Worm (Caenorhabditis elegans) whole organism, late embryonic: ENCODE data around the gene vha-1.

Experiments
- C38D4.7 ChIP-seq: fragments of 200-800 bp; sonication (Bioruptor generic); optimal IDR thresholded peaks from 2 replicates; lab custom pipeline; 2018; ENCODE audit warnings: mild to moderate bottlenecking, missing genetic modification characterization, moderate library complexity, missing compliant biosample characterization
- F13H6.1 ChIP-seq: sonication (generic microtip); optimal IDR thresholded peaks from 2 replicates; lab custom pipeline; 2016; ENCODE audit warnings: missing genetic modification characterization, missing compliant biosample characterization
- K09A11.1 ChIP-seq: sonication (generic microtip); optimal IDR thresholded peaks from 2 replicates; lab custom pipeline; 2017; ENCODE audit warnings: antibody characterized with exemption, mild to moderate bottlenecking, missing genetic modification characterization, missing compliant biosample characterization; ENCODE audit not compliant: insufficient read depth
- T23F11.4 ChIP-seq: fragments of 200-800 bp; sonication (Bioruptor generic); optimal IDR thresholded peaks from 2 replicates; lab custom pipeline; 2018; ENCODE audit warnings: mild to moderate bottlenecking, missing genetic modification characterization, missing compliant biosample characterization
- Y22D7AL.16 ChIP-seq: sonication (generic microtip); optimal IDR thresholded peaks from 2 replicates; lab custom pipeline; 2016; ENCODE audit warnings: missing genetic modification characterization, missing compliant biosample characterization
- ama-1 ChIP-seq: fragments of 150-350 bp; optimal IDR thresholded peaks from 2 replicates; lab custom pipeline; 2014
- ceh-14 ChIP-seq: sonication (generic microtip); optimal IDR thresholded peaks from 2 replicates; lab custom pipeline; 2016; ENCODE audit warnings: missing genotype, missing genetic modification characterization, missing compliant biosample characterization
- ceh-19 ChIP-seq: fragments of 200-800 bp; sonication (Bioruptor generic); optimal IDR thresholded peaks from 2 replicates; lab custom pipeline; 2018; ENCODE audit warnings: mild to moderate bottlenecking, missing genetic modification characterization, missing compliant biosample characterization
- ceh-24 ChIP-seq: sonication (generic microtip); optimal IDR thresholded peaks from 2 replicates; lab custom pipeline; 2016; ENCODE audit warnings: mild to moderate bottlenecking, missing genetic modification characterization, missing compliant biosample characterization
- ceh-30 ChIP-seq: fragments of 150-350 bp; optimal IDR thresholded peaks from 2 replicates; lab custom pipeline; 2014; ENCODE audit warnings: missing biosample characterization, missing genetic modification characterization
- ceh-31 ChIP-seq: sonication (generic microtip); optimal IDR thresholded peaks from 2 replicates; lab custom pipeline; 2016; ENCODE audit warnings: missing genetic modification characterization, missing compliant biosample characterization
- ceh-34 ChIP-seq: sonication (generic microtip); optimal IDR thresholded peaks from 2 replicates; lab custom pipeline; 2016; ENCODE audit warnings: mild to moderate bottlenecking, missing genetic modification characterization, missing compliant biosample characterization
- ceh-48 ChIP-seq: sonication (generic microtip); optimal IDR thresholded peaks from 2 replicates; lab custom pipeline; 2016; ENCODE audit warnings: missing genetic modification characterization, inconsistent platforms, missing compliant biosample characterization
- ceh-6 ChIP-seq: fragments of 200-800 bp; sonication (Bioruptor generic); optimal IDR thresholded peaks from 2 replicates; lab custom pipeline; 2018; ENCODE audit warnings: mild to moderate bottlenecking, missing genetic modification characterization, missing compliant biosample characterization
- ceh-9 ChIP-seq: sonication (generic microtip); optimal IDR thresholded peaks from 2 replicates; lab custom pipeline; 2016; ENCODE audit warnings: mild to moderate bottlenecking, missing genetic modification characterization, inconsistent platforms, missing compliant biosample characterization
- che-1 ChIP-seq: sonication (generic microtip); optimal IDR thresholded peaks from 2 replicates; lab custom pipeline; 2016; ENCODE audit warnings: mild to moderate bottlenecking, missing genetic modification characterization, missing compliant biosample characterization
- dmd-4 ChIP-seq: sonication (generic microtip); optimal IDR thresholded peaks from 2 replicates; lab custom pipeline; 2016; ENCODE audit warnings: borderline replicate concordance, missing genetic modification characterization, missing compliant biosample characterization
- elt-2 ChIP-seq: sonication (generic microtip); optimal IDR thresholded peaks from 2 replicates; lab custom pipeline; 2016; ENCODE audit warnings: missing genetic modification reagents, missing genetic modification characterization, missing compliant biosample characterization
- ets-4 ChIP-seq: sonication (generic microtip); optimal IDR thresholded peaks from 2 replicates; lab custom pipeline; 2016; ENCODE audit warnings: missing genetic modification characterization, missing compliant biosample characterization
- fkh-10 ChIP-seq: fragments of 150-350 bp; optimal IDR thresholded peaks from 2 replicates; lab custom pipeline; 2014; ENCODE audit warnings: missing biosample characterization, missing genetic modification reagents, missing genetic modification characterization
- fkh-6 ChIP-seq: sonication (generic microtip); optimal IDR thresholded peaks from 2 replicates; lab custom pipeline; 2016; ENCODE audit warnings: missing genetic modification characterization, missing compliant biosample characterization
- gmeb-2 ChIP-seq: sonication (generic microtip); optimal IDR thresholded peaks from 2 replicates; lab custom pipeline; 2016; ENCODE audit warnings: missing genetic modification characterization, inconsistent platforms, missing compliant biosample characterization
- hlh-13 ChIP-seq: fragments of 200-800 bp; sonication (Bioruptor generic); optimal IDR thresholded peaks from 2 replicates; lab custom pipeline; 2018; ENCODE audit warnings: mild to moderate bottlenecking, missing genetic modification characterization, missing compliant biosample characterization
- hlh-15 ChIP-seq: sonication (generic microtip); optimal IDR thresholded peaks from 2 replicates; lab custom pipeline; 2016; ENCODE audit warnings: missing genetic modification characterization, missing compliant biosample characterization
- hlh-6 ChIP-seq: sonication (generic microtip); optimal IDR thresholded peaks from 2 replicates; lab custom pipeline; 2016; ENCODE audit warnings: missing genotype, missing genetic modification characterization, missing compliant biosample characterization
- madf-2 ChIP-seq: sonication (generic microtip); optimal IDR thresholded peaks from 2 replicates; lab custom pipeline; 2017; ENCODE audit warnings: missing genetic modification characterization, missing compliant biosample characterization
- mec-3 ChIP-seq: sonication (generic microtip); optimal IDR thresholded peaks from 2 replicates; lab custom pipeline; 2016; ENCODE audit warnings: borderline replicate concordance, missing genetic modification characterization, missing compliant biosample characterization
- nfya-1 ChIP-seq: sonication (generic microtip); optimal IDR thresholded peaks from 2 replicates; lab custom pipeline; 2017; ENCODE audit warnings: missing genetic modification characterization, mild to moderate bottlenecking, missing compliant biosample characterization, antibody characterized with exemption, moderate library complexity
- npax-4 ChIP-seq: sonication (generic microtip); optimal IDR thresholded peaks from 2 replicates; lab custom pipeline; 2016; ENCODE audit warnings: missing genetic modification characterization, missing compliant biosample characterization
- pax-1 ChIP-seq: fragments of 150-350 bp; optimal IDR thresholded peaks from 2 replicates; lab custom pipeline; 2014; ENCODE audit warnings: missing biosample characterization, missing genetic modification characterization
- pha-2 ChIP-seq: sonication (generic microtip); optimal IDR thresholded peaks from 2 replicates; lab custom pipeline; 2017; ENCODE audit warnings: mild to moderate bottlenecking, missing genetic modification characterization, missing compliant biosample characterization
- pha-4 ChIP-seq: fragments of 150-350 bp; optimal IDR thresholded peaks from 2 replicates; lab custom pipeline; 2018; ENCODE audit warnings: missing biosample characterization, missing genetic modification reagents, missing genetic modification characterization
- pqm-1 ChIP-seq: sonication (generic microtip); optimal IDR thresholded peaks from 2 replicates; lab custom pipeline; 2016; ENCODE audit warnings: missing genetic modification characterization, missing compliant biosample characterization
- ref-2 ChIP-seq: sonication (generic microtip); optimal IDR thresholded peaks from 2 replicates; lab custom pipeline; 2016; ENCODE audit warnings: missing genetic modification characterization, missing compliant biosample characterization
- rnt-1 ChIP-seq: sonication (generic microtip); optimal IDR thresholded peaks from 2 replicates; lab custom pipeline; 2016; ENCODE audit warnings: missing genetic modification characterization, missing compliant biosample characterization
- sdc-2 ChIP-seq: sonication (generic microtip); optimal IDR thresholded peaks from 2 replicates; lab custom pipeline; 2016; ENCODE audit warnings: missing genotype, missing genetic modification characterization, missing compliant biosample characterization
- tbx-2 ChIP-seq: sonication (generic microtip); optimal IDR thresholded peaks from 2 replicates; lab custom pipeline; 2016; ENCODE audit warnings: missing genetic modification characterization, missing compliant biosample characterization
- tbx-7 ChIP-seq: sonication (generic microtip); optimal IDR thresholded peaks from 2 replicates; lab custom pipeline; 2016; ENCODE audit warnings: missing genotype, missing genetic modification characterization, missing compliant biosample characterization
- unc-55 ChIP-seq: sonication (generic microtip); optimal IDR thresholded peaks from 2 replicates; lab custom pipeline; 2017; ENCODE audit warnings: missing biosample characterization, missing genetic modification reagents, missing genetic modification characterization
- unc-86 ChIP-seq: sonication (generic microtip); optimal IDR thresholded peaks from 2 replicates; lab custom pipeline; 2016; ENCODE audit warnings: missing genetic modification characterization, missing compliant biosample characterization

vha-1 gene

DNA sequence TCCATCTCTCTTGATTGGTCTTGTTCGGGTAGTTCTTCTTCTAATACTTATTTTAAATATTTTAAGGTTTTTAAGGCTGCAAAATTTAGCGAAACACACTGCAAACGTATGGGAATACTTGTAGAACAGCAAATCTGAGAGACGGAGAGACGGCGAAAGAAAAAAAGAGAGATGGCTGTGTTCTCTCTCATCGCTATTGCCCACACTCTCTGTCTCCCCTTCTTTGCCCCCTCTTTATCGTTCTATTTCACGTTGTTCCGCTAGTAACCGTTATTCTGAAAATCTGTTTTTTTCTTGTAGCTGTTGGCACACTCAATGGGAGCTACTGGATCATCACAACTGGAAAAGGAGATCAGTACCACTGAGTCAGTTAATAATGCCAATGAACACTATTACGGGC is 4.7 kb upstream of the vha-1 start, which contains the start of gene usp-46:
Gene usp-46, plus strand, starts transcription at position 301 of the 400 bp plus-strand sequence.
- peak; percentile 16 for TF ChIP-seq ceh-31
- peak; percentile 43 for TF ChIP-seq pax-1
- no peak for TF ChIP-seq fkh-10
- TF ChIP-seq che-1 (tag; lab: Kevin White, UChicago): no peak

DNA sequence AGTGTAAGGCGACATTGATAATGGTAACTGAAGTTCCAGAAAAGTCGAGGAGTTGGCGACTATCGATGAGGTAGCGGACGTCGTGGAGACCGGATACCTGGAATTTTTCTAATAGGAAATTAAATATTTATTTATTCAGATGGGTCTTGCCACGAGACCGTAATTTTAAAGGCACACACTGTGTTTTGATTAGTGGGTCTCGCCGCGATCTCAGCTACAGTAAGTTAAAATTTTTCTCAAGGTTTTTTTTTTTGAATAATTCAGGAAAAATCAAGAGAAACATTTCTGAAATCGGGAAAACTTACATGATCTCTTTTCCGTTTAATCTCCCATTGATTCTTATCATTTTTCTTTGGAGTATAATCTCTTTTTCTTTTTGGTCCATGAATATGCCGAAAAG is 2.0 kb upstream of the vha-1 start:
- no peak for TF ChIP-seq madf-2 (tag; lab: Kevin White, UChicago)
- no peak for TF ChIP-seq tbx-2 (tag; lab: Kevin White, UChicago)
- no peak for TF ChIP-seq ceh-30
- TF ChIP-seq hlh-15: no peak
- TF ChIP-seq fkh-6 (tag; lab: Kevin White, UChicago): no peak
- TF ChIP-seq hlh-13 (GFP tag; lab: Kevin White, UChicago): no peak
- TF ChIP-seq sdc-2 (tag; lab: Kevin White, UChicago): no peak
- no peak for TF ChIP-seq unc-86
- TF ChIP-seq pha-4 (tag; lab: Kevin White, UChicago): no peak
- TF ChIP-seq mec-3 (tag; lab: Kevin White, UChicago): no peak
- TF ChIP-seq che-1 (tag; lab: Kevin White, UChicago): no peak
- TF ChIP-seq unc-55 (GFP tag; lab: Kevin White, UChicago): no peak
- TF ChIP-seq tbx-7 (tag; lab: Kevin White, UChicago): no peak
- TF ChIP-seq ceh-34 (tag; lab: Kevin White, UChicago): no peak
- no peak for TF ChIP-seq npax-4 (tag; lab: Kevin White, UChicago)
- TF ChIP-seq ama-1 (lab: Kevin White, UChicago): no peak
- TF ChIP-seq pqm-1 (tag; lab: Kevin White, UChicago): no peak
- no peak for TF ChIP-seq nfya-1 (tag; lab: Kevin White, UChicago)
- no peak for TF ChIP-seq ceh-14 (tag; lab: Kevin White, UChicago)
- TF ChIP-seq ceh-9 (tag; lab: Kevin White, UChicago): no peak

ce11 chrIII:9780254-9780653 is 800 bp upstream of the vha-1 start, which contains the start of gene sqv-3:
sqv-3 (minus strand) TSS chrIII:9780354.
- no peak for TF ChIP-seq gmeb-2 (tag; lab: Kevin White, UChicago)
- TF ChIP-seq ceh-6 (GFP tag; lab: Kevin White, UChicago): no peak
- TF ChIP-seq fkh-10: no peak
- TF ChIP-seq npax-4 (tag; lab: Kevin White, UChicago): no peak
- TF ChIP-seq ceh-34 (tag; lab: Kevin White, UChicago): no peak
- TF ChIP-seq C38D4.7 (GFP tag; lab: Kevin White, UChicago): no peak
- no peak for TF ChIP-seq F13H6.1 (tag; lab: Kevin White, UChicago)
- TF ChIP-seq ceh-19 (GFP tag; lab: Kevin White, UChicago): no peak
- TF ChIP-seq unc-86: no peak
- no peak for TF ChIP-seq K09A11.1
- TF ChIP-seq hlh-6 (tag; lab: Kevin White, UChicago): no peak
- TF ChIP-seq hlh-13 (GFP tag; lab: Kevin White, UChicago): no peak
- no peak for TF ChIP-seq dmd-4 (tag; lab: Kevin White, UChicago)
- no peak for TF ChIP-seq ref-2
- no peak for TF ChIP-seq ceh-48 (tag; lab: Kevin White, UChicago)
- no peak for TF ChIP-seq T23F11.4 (GFP tag; lab: Kevin White, UChicago)
- TF ChIP-seq ceh-9 (tag; lab: Kevin White, UChicago): no peak
- TF ChIP-seq ets-4 (tag; lab: Kevin White, UChicago): no peak

- TF ChIP-seq sdc-2 (tag; lab: Kevin White, UChicago) (no peak), elt-2 (tag; lab: Kevin White, UChicago) (peak; percentile 56), pha-2 (tag; lab: Kevin White, UChicago) (no peak), ceh-24 (tag; lab: Kevin White, UChicago) (no peak), rnt-1 (tag; lab: Kevin White, UChicago) (no peak), pqm-1 (tag; lab: Kevin White, UChicago) (no peak), Y22D7AL.16 (tag; lab: Kevin White, UChicago) (no peak)
Observed at ce11 chrIII:9782011-9782436, 970 bp downstream of the vha-1 start, which contains the start of gene vha-2. vha-2 (plus strand) TSS chrIII:9782164.
